Fruit fly (Drosophila melanogaster) whole organism, embryonic: Measurements from ENCODE around the gene Stt3B.

Experiments used
- Aef1 ChIP-seq: fragments of 200-800 bp; sonication (Bioruptor generic); IDR thresholded peaks from 3 replicates; pipeline ENCODE4 v1.3.6; 2022; ENCODE audit warnings: missing biosample characterization, missing genetic modification characterization
- Atf6 ChIP-seq: fragments of 200-800 bp; sonication (Bioruptor generic); IDR thresholded peaks from 2 replicates; pipeline ENCODE4 v1.3.6; 2022; ENCODE audit warnings: missing biosample characterization, missing genetic modification characterization
- B-H1 ChIP-seq: fragments of 200-800 bp; sonication (Bioruptor generic); IDR thresholded peaks from 3 replicates; pipeline ENCODE4 v1.3.6; 2022; ENCODE audit warnings: missing biosample characterization, missing genetic modification characterization
- CG10147 ChIP-seq: fragments of 200-800 bp; sonication (Bioruptor generic); optimal IDR thresholded peaks from 2 replicates; lab custom pipeline; 2019; ENCODE audit warnings: missing biosample characterization, mild to moderate bottlenecking, missing genetic modification characterization, moderate library complexity
- CG10462 ChIP-seq: fragments of 200-800 bp; sonication (Bioruptor generic); optimal IDR thresholded peaks from 2 replicates; lab custom pipeline; 2016; ENCODE audit warnings: missing biosample characterization, missing genetic modification characterization
- CG11247 ChIP-seq: fragments of 200-800 bp; sonication (Bioruptor generic); IDR thresholded peaks from 2 replicates; pipeline ENCODE4 v1.3.6; 2022; ENCODE audit warnings: missing biosample characterization, missing genetic modification characterization
- CG11398 ChIP-seq: fragments of 200-800 bp; sonication (Bioruptor generic); optimal IDR thresholded peaks from 2 replicates; lab custom pipeline; 2016; ENCODE audit warnings: missing biosample characterization, missing genetic modification characterization
- CG11456 ChIP-seq: fragments of 200-800 bp; sonication (Bioruptor generic); IDR thresholded peaks from 3 replicates; pipeline ENCODE4 v1.3.6; 2022; ENCODE audit warnings: missing biosample characterization, missing genetic modification characterization
- CG12155 ChIP-seq: fragments of 200-800 bp; sonication (Bioruptor generic); optimal IDR thresholded peaks from 3 replicates; lab custom pipeline; 2016; ENCODE audit warnings: missing biosample characterization, missing genetic modification characterization
- CG12299 ChIP-seq: fragments of 200-800 bp; sonication (Bioruptor generic); optimal IDR thresholded peaks from 2 replicates; lab custom pipeline; 2018; ENCODE audit warnings: missing biosample characterization, mild to moderate bottlenecking, missing genetic modification characterization
- CG12659 ChIP-seq: fragments of 200-800 bp; sonication (Bioruptor generic); optimal IDR thresholded peaks from 3 replicates; lab custom pipeline; 2017; ENCODE audit warnings: mild to moderate bottlenecking, missing biosample characterization, missing genetic modification reagents, missing genetic modification characterization
- CG13894 ChIP-seq: fragments of 200-800 bp; sonication (Bioruptor generic); optimal IDR thresholded peaks from 3 replicates; lab custom pipeline; 2018; ENCODE audit warnings: missing biosample characterization, mild to moderate bottlenecking, missing genetic modification characterization, moderate library complexity
- CG14441 ChIP-seq: fragments of 200-800 bp; sonication (Bioruptor generic); IDR thresholded peaks from 2 replicates; pipeline ENCODE4 v1.3.6; 2022; ENCODE audit warnings: missing biosample characterization, missing genetic modification characterization
- CG15601 ChIP-seq: fragments of 200-800 bp; sonication (Bioruptor generic); optimal IDR thresholded peaks from 3 replicates; lab custom pipeline; 2019; ENCODE audit warnings: missing biosample characterization, mild to moderate bottlenecking, missing genetic modification characterization, moderate library complexity
- CG17186 ChIP-seq: fragments of 200-800 bp; sonication (Bioruptor generic); optimal IDR thresholded peaks from 3 replicates; lab custom pipeline; 2017; ENCODE audit warnings: missing biosample characterization, missing genetic modification reagents, missing genetic modification characterization
- CG18764 ChIP-seq: fragments of 200-800 bp; sonication (Bioruptor generic); optimal IDR thresholded peaks from 3 replicates; lab custom pipeline; 2016; ENCODE audit warnings: missing biosample characterization, missing genetic modification characterization
- CG31224 ChIP-seq: fragments of 200-800 bp; sonication (Bioruptor generic); IDR thresholded peaks from 2 replicates; pipeline ENCODE4 v1.3.6; 2022; ENCODE audit warnings: missing biosample characterization, missing genetic modification characterization
- CG6791 ChIP-seq: fragments of 200-800 bp; sonication (Bioruptor generic); IDR thresholded peaks from 3 replicates; pipeline ENCODE4 v1.3.6; 2022; ENCODE audit warnings: missing biosample characterization, missing genetic modification characterization; ENCODE audit not compliant: partially characterized antibody
- CG7357 ChIP-seq: fragments of 200-800 bp; sonication (Bioruptor generic); IDR thresholded peaks from 3 replicates; pipeline ENCODE4 v1.3.6; 2022; ENCODE audit warnings: missing biosample characterization, missing genetic modification characterization
- CG7987 ChIP-seq: fragments of 200-800 bp; sonication (Bioruptor generic); optimal IDR thresholded peaks from 2 replicates; lab custom pipeline; 2018; ENCODE audit warnings: missing biosample characterization, mild to moderate bottlenecking, missing genetic modification characterization, moderate library complexity
- D19B ChIP-seq: fragments of 200-800 bp; sonication (Bioruptor generic); optimal IDR thresholded peaks from 2 replicates; lab custom pipeline; 2017; ENCODE audit warnings: missing biosample characterization, mild to moderate bottlenecking, missing genetic modification characterization
- ERR ChIP-seq: fragments of 200-800 bp; sonication (Bioruptor generic); optimal IDR thresholded peaks from 2 replicates; lab custom pipeline; 2016; ENCODE audit warnings: missing biosample characterization, missing genetic modification characterization
- Fer1 ChIP-seq: fragments of 200-800 bp; sonication (Bioruptor generic); optimal IDR thresholded peaks from 2 replicates; lab custom pipeline; 2017; ENCODE audit warnings: missing biosample characterization, mild to moderate bottlenecking, missing genetic modification characterization
- Gsc ChIP-seq: fragments of 200-800 bp; sonication (Bioruptor generic); IDR thresholded peaks from 2 replicates; pipeline ENCODE4 v1.3.6; 2022; ENCODE audit warnings: missing biosample characterization, missing genetic modification characterization
- HLH3B ChIP-seq: fragments of 200-800 bp; sonication (Bioruptor generic); IDR thresholded peaks from 2 replicates; pipeline ENCODE4 v1.3.6; 2022; ENCODE audit warnings: missing biosample characterization, missing genetic modification characterization
- Hmx ChIP-seq: fragments of 200-800 bp; sonication (Bioruptor generic); optimal IDR thresholded peaks from 2 replicates; lab custom pipeline; 2016; ENCODE audit warnings: missing biosample characterization, missing genetic modification characterization
- Usf ChIP-seq: fragments of 200-800 bp; sonication (Bioruptor generic); optimal IDR thresholded peaks from 2 replicates; lab custom pipeline; 2017; ENCODE audit warnings: missing genotype, missing biosample characterization, missing genetic modification characterization
- Xrp1 ChIP-seq: fragments of 200-800 bp; sonication (Bioruptor generic); IDR thresholded peaks from 2 replicates; pipeline ENCODE4 v1.3.6; 2022; ENCODE audit warnings: missing biosample characterization, missing genetic modification characterization
- amos ChIP-seq: fragments of 200-800 bp; sonication (Bioruptor generic); IDR thresholded peaks from 2 replicates; pipeline ENCODE4 v1.3.6; 2022; ENCODE audit warnings: missing biosample characterization, missing genetic modification characterization; ENCODE audit not compliant: partially characterized antibody
- aop ChIP-seq: fragments of 200-800 bp; sonication (Bioruptor generic); IDR thresholded peaks from 2 replicates; pipeline ENCODE4 v1.3.6; 2022; ENCODE audit warnings: missing biosample characterization, missing genetic modification characterization
- bsh ChIP-seq, 2 experiments: fragments of 200-800 bp; sonication (Bioruptor generic); optimal IDR thresholded peaks; 2 replicates each; lab custom pipeline; 2017 to 2018; ENCODE audit warnings: mild to moderate bottlenecking in 2 of 2, missing biosample characterization in 2 of 2, missing genetic modification characterization in 2 of 2, moderate library complexity in 1 of 2
- caup ChIP-seq: fragments of 200-800 bp; sonication (Bioruptor generic); optimal IDR thresholded peaks from 3 replicates; lab custom pipeline; 2017; ENCODE audit warnings: missing biosample characterization, mild to moderate bottlenecking, missing genetic modification characterization, moderate library complexity; ENCODE audit not compliant: severe bottlenecking
- crol ChIP-seq: fragments of 200-800 bp; sonication (Bioruptor generic); IDR thresholded peaks from 2 replicates; pipeline ENCODE4 v1.3.6; 2022; ENCODE audit warnings: missing biosample characterization, missing genetic modification characterization
- ewg ChIP-seq: fragments of 200-800 bp; sonication (Bioruptor generic); optimal IDR thresholded peaks from 3 replicates; lab custom pipeline; 2017; ENCODE audit warnings: mild to moderate bottlenecking, missing biosample characterization, missing genetic modification reagents, missing genetic modification characterization
- fd3F ChIP-seq: fragments of 200-800 bp; sonication (Bioruptor generic); optimal IDR thresholded peaks from 2 replicates; lab custom pipeline; 2018; ENCODE audit warnings: missing biosample characterization, mild to moderate bottlenecking, missing genetic modification characterization, moderate library complexity
- ftz-f1 ChIP-seq: fragments of 200-800 bp; sonication (Bioruptor generic); optimal IDR thresholded peaks from 2 replicates; lab custom pipeline; 2016; ENCODE audit warnings: missing biosample characterization, missing genetic modification characterization
- jigr1 ChIP-seq: fragments of 200-800 bp; sonication (Bioruptor generic); IDR thresholded peaks from 3 replicates; pipeline ENCODE4 v1.3.6; 2022; ENCODE audit warnings: missing biosample characterization, missing genetic modification characterization
- kni ChIP-seq: fragments of 200-800 bp; sonication (Bioruptor generic); optimal IDR thresholded peaks from 3 replicates; lab custom pipeline; 2017; ENCODE audit warnings: mild to moderate bottlenecking, missing biosample characterization, missing genetic modification reagents, missing genetic modification characterization
- lmd ChIP-seq: fragments of 200-800 bp; sonication (Bioruptor generic); IDR thresholded peaks from 2 replicates; pipeline ENCODE4 v1.3.6; 2022; ENCODE audit warnings: missing biosample characterization, missing genetic modification characterization
- lola ChIP-seq, 3 experiments: fragments of >200 bp in 2 of 3; fragments of 200-800 bp in 1 of 3; sonication (Bioruptor generic) in 1 of 3; optimal IDR thresholded peaks; 2 replicates each; lab custom pipeline; 2017 to 2019; ENCODE audit warnings: missing biosample characterization in 3 of 3, missing genetic modification characterization in 3 of 3, mild to moderate bottlenecking in 1 of 3, moderate library complexity in 1 of 3
- lov ChIP-seq, 2 experiments: fragments of 200-800 bp in 1 of 2; fragments of >200 bp in 1 of 2; sonication (Bioruptor generic) in 1 of 2; IDR thresholded peaks in 1 of 2; optimal IDR thresholded peaks in 1 of 2; 2 replicates in 1 of 2; 3 replicates in 1 of 2; pipeline versions ENCODE4 v1.3.6 to Lab custom; 2017 to 2022; ENCODE audit warnings: missing biosample characterization in 1 of 2, missing genetic modification characterization in 1 of 2
- mam ChIP-seq: fragments of 200-800 bp; sonication (Bioruptor generic); optimal IDR thresholded peaks from 3 replicates; lab custom pipeline; 2016; ENCODE audit warnings: missing biosample characterization, missing genetic modification characterization
- nerfin-2 ChIP-seq: fragments of 200-800 bp; sonication (Bioruptor generic); IDR thresholded peaks from 2 replicates; pipeline ENCODE4 v1.3.6; 2022; ENCODE audit warnings: missing biosample characterization, missing genetic modification characterization; ENCODE audit not compliant: partially characterized antibody
- pan ChIP-seq, 4 experiments: fragments of >200 bp in 3 of 4; fragments of 200-800 bp in 1 of 4; sonication (Bioruptor generic) in 1 of 4; optimal IDR thresholded peaks in 3 of 4; IDR thresholded peaks in 1 of 4; 2 replicates each; pipeline versions ENCODE4 v1.3.6 to Lab custom; 2017 to 2022; ENCODE audit warnings: missing biosample characterization in 2 of 4, missing genetic modification characterization in 2 of 4, mixed read lengths in 1 of 4
- repo ChIP-seq: fragments of 200-800 bp; sonication (Bioruptor generic); optimal IDR thresholded peaks from 2 replicates; lab custom pipeline; 2016; ENCODE audit warnings: missing biosample characterization, missing genetic modification characterization
- slp2 ChIP-seq: fragments of 200-800 bp; sonication (Bioruptor generic); optimal IDR thresholded peaks from 2 replicates; lab custom pipeline; 2016; ENCODE audit warnings: missing biosample characterization, missing genetic modification characterization
- stc ChIP-seq: fragments of 200-800 bp; sonication (Bioruptor generic); IDR thresholded peaks from 2 replicates; pipeline ENCODE4 v1.3.6; 2022; ENCODE audit warnings: missing biosample characterization, missing genetic modification characterization
- toy ChIP-seq: fragments of 200-800 bp; sonication (Bioruptor generic); IDR thresholded peaks from 2 replicates; pipeline ENCODE4 v1.3.6; 2022; ENCODE audit warnings: missing biosample characterization, missing genetic modification characterization
- wdn ChIP-seq: fragments of 200-800 bp; sonication (Bioruptor generic); IDR thresholded peaks from 2 replicates; pipeline ENCODE4 v1.3.6; 2022; ENCODE audit warnings: missing biosample characterization, missing genetic modification characterization
- zfh1 ChIP-seq: fragments of 200-800 bp; sonication (Bioruptor generic); IDR thresholded peaks from 3 replicates; pipeline ENCODE4 v1.3.6; 2022; ENCODE audit warnings: missing biosample characterization, missing genetic modification characterization

Stt3B gene

dm6 chr3R:25047504-25047903 is 21.9 kb downstream of the Stt3B start, which contains the start of gene CG11790 (continued):
- TF ChIP-seq lov (optimal IDR thresholded peaks at IDR 0.05; lab: Kevin White, UChicago) (no peak), lov (GFP tag; IDR thresholded peaks at IDR 0.05; lab: Robert Waterston, UW) (0 out of 3 replicates have a peak, but pooled peaks have one; percentile 16), nerfin-2 (peak; percentile 59), mam (GFP tag; lab: Kevin White, UChicago) (no peak), CG13894 (tag; lab: Kevin White, UChicago) (no peak), Hmx (no peak), Aef1 (GFP tag; lab: Robert Waterston, UW) (no peak), aop (no peak), kni (GFP tag; lab: Kevin White, UChicago) (no peak), CG7357 (GFP tag; lab: Robert Waterston, UW) (no peak), B-H1 (GFP tag; lab: Robert Waterston, UW) (no peak), amos (GFP tag; lab: Robert Waterston, UW) (peak; percentile 75), Atf6 (GFP tag; lab: Robert Waterston, UW) (no peak), slp2 (GFP tag; lab: Kevin White, UChicago) (no peak), CG15601 (no peak), CG11398 (GFP tag; lab: Kevin White, UChicago) (no peak), CG17186 (GFP tag; lab: Kevin White, UChicago) (peak; percentile 18), CG10462 (GFP tag; lab: Kevin White, UChicago) (no peak), Fer1 (GFP tag; lab: Kevin White, UChicago) (no peak), Usf (no peak), toy (GFP tag; lab: Robert Waterston, UW) (no peak), D19B (GFP tag; lab: Kevin White, UChicago) (no peak), Gsc (GFP tag; lab: Robert Waterston, UW) (no peak), caup (GFP tag; lab: Kevin White, UChicago) (no peak), ewg (no peak), jigr1 (GFP tag; lab: Robert Waterston, UW) (no peak), HLH3B (GFP tag; lab: Robert Waterston, UW) (no peak), ftz-f1 (GFP tag; lab: Kevin White, UChicago) (peak; percentile 69), Xrp1 (GFP tag; lab: Robert Waterston, UW) (peak; percentile 25; the same call in 1 of the 2 replicates), CG12659 (no peak), pan (optimal IDR thresholded peaks at IDR 0.05; lab: Kevin White, UChicago) (no peak), pan (GFP tag; optimal IDR thresholded peaks at IDR 0.05 in 1 of 2, IDR thresholded peaks at IDR 0.05 in 1 of 2) (no peak), CG10147 (no peak), zfh1 (GFP tag; lab: Robert Waterston, UW) (no peak), CG12299 (tag; lab: Kevin White, UChicago) (no peak), CG11247 (GFP tag; lab: Robert Waterston, UW) (no peak), CG7987 (GFP tag; lab: Kevin White, UChicago) (no peak), repo (GFP tag; lab: Kevin White, UChicago) (no peak), CG14441 (GFP tag; lab: Robert Waterston, UW) (no peak), CG31224 (GFP tag; lab: Robert Waterston, UW) (no peak), CG12155 (no peak), lola (GFP tag; optimal IDR thresholded peaks at IDR 0.05; lab: Kevin White, UChicago) (no peak), CG6791 (GFP tag; lab: Robert Waterston, UW) (peak; percentile 83), crol (GFP tag; lab: Robert Waterston, UW) (no peak), wdn (GFP tag; lab: Robert Waterston, UW) (no peak), bsh (GFP tag; optimal IDR thresholded peaks at IDR 0.05; lab: Kevin White, UChicago) (no peak), fd3F (GFP tag; lab: Kevin White, UChicago) (no peak), CG11456 (GFP tag; lab: Robert Waterston, UW) (no peak), ERR (no peak), CG18764 (GFP tag; lab: Kevin White, UChicago) (no peak), stc (GFP tag; lab: Robert Waterston, UW) (no peak), lmd (GFP tag; lab: Robert Waterston, UW) (no peak)
